Worm (Caenorhabditis elegans) whole organism, young adult: ENCODE results near the gene tre-5.

ENCODE experiments used
- B0035.1 ChIP-seq: sonication (generic microtip); optimal IDR thresholded peaks from 2 replicates; lab custom pipeline; 2016; ENCODE audit warnings: missing genetic modification characterization, mild to moderate bottlenecking, missing compliant biosample characterization, missing genotype, missing genetic modification reagents
- B0336.3 ChIP-seq: fragments of 200-800 bp; sonication (Bioruptor generic); IDR thresholded peaks from 2 replicates; pipeline ENCODE4 v1.3.6; 2022; ENCODE audit warnings: missing genetic modification characterization, missing compliant biosample characterization
- C06A6.2 ChIP-seq: fragments of 200-800 bp; sonication (Bioruptor generic); conservative IDR thresholded peaks from 2 replicates; pipeline ENCODE4 v1.3.6; 2022; ENCODE audit warnings: missing genetic modification characterization, missing compliant biosample characterization
- C17E4.6 ChIP-seq: fragments of 200-800 bp; sonication (Bioruptor generic); IDR thresholded peaks from 2 replicates; pipeline ENCODE4 v1.3.6; 2022; ENCODE audit warnings: missing genetic modification reagents, missing genetic modification characterization, missing compliant biosample characterization
- F23B12.7 ChIP-seq: sonication (generic microtip); optimal IDR thresholded peaks from 2 replicates; lab custom pipeline; 2017; ENCODE audit warnings: missing genetic modification characterization, mild to moderate bottlenecking, missing compliant biosample characterization, antibody characterized with exemption, moderate library complexity; ENCODE audit not compliant: insufficient read depth
- T07F8.4 ChIP-seq: sonication (generic microtip); optimal IDR thresholded peaks from 2 replicates; lab custom pipeline; 2016; ENCODE audit warnings: mild to moderate bottlenecking, missing genetic modification characterization, moderate library complexity, missing compliant biosample characterization
- Y53F4B.3 ChIP-seq: fragments of 200-800 bp; sonication (Bioruptor generic); IDR thresholded peaks from 2 replicates; pipeline ENCODE4 v1.3.6; 2022; ENCODE audit warnings: missing genetic modification reagents, missing genetic modification characterization, missing compliant biosample characterization
- ZK185.1 ChIP-seq: sonication (generic microtip); optimal IDR thresholded peaks from 2 replicates; lab custom pipeline; 2016; ENCODE audit warnings: mild to moderate bottlenecking, missing genetic modification characterization, missing compliant biosample characterization; ENCODE audit not compliant: poor library complexity, severe bottlenecking
- ama-1 ChIP-seq, 3 experiments: fragments of 150-350 bp in 1 of 3; sonication (generic microtip) in 2 of 3; optimal IDR thresholded peaks; 2 replicates each; lab custom pipeline; 2014 to 2018; ENCODE audit warnings: missing biosample characterization in 2 of 3, missing genetic modification characterization in 2 of 3, missing genetic modification reagents in 2 of 3
- atf-7 ChIP-seq: sonication (generic microtip); optimal IDR thresholded peaks from 2 replicates; lab custom pipeline; 2017; ENCODE audit warnings: mild to moderate bottlenecking, missing genetic modification characterization, missing compliant biosample characterization
- ccch-3 ChIP-seq: fragments of 200-800 bp; sonication (Bioruptor generic); optimal IDR thresholded peaks from 2 replicates; lab custom pipeline; 2018; ENCODE audit warnings: mild to moderate bottlenecking, missing genetic modification characterization, missing compliant biosample characterization
- cebp-1 ChIP-seq, 2 experiments: fragments of 200-800 bp in 1 of 2; sonication (Bioruptor generic) in 1 of 2; sonication (generic microtip) in 1 of 2; IDR thresholded peaks in 1 of 2; optimal IDR thresholded peaks in 1 of 2; 2 replicates each; pipeline versions ENCODE4 v1.3.6 to Lab custom; 2017 to 2022; ENCODE audit warnings: missing compliant biosample characterization in 2 of 2, missing genetic modification characterization in 2 of 2, mild to moderate bottlenecking in 1 of 2, missing genetic modification reagents in 1 of 2, moderate library complexity in 1 of 2
- ceh-27 ChIP-seq: fragments of 200-800 bp; sonication (Bioruptor generic); optimal IDR thresholded peaks from 2 replicates; lab custom pipeline; 2018; ENCODE audit warnings: mild to moderate bottlenecking, missing genetic modification characterization, moderate library complexity, missing compliant biosample characterization
- ceh-40 ChIP-seq: fragments of 200-800 bp; sonication (Bioruptor generic); IDR thresholded peaks from 2 replicates; pipeline ENCODE4 v1.3.6; 2022; ENCODE audit warnings: missing genetic modification characterization, missing compliant biosample characterization
- ceh-58 ChIP-seq: fragments of 200-800 bp; sonication (Bioruptor generic); IDR thresholded peaks from 2 replicates; pipeline ENCODE4 v1.3.6; 2022; ENCODE audit warnings: missing genetic modification characterization, missing compliant biosample characterization
- chd-7 ChIP-seq: sonication (generic microtip); optimal IDR thresholded peaks from 2 replicates; lab custom pipeline; 2016; ENCODE audit warnings: mild to moderate bottlenecking, missing genetic modification characterization, moderate library complexity, missing compliant biosample characterization
- dox-1 ChIP-seq: fragments of 200-800 bp; sonication (Bioruptor generic); IDR thresholded peaks from 2 replicates; pipeline ENCODE4 v1.3.6; 2022; ENCODE audit warnings: missing genetic modification reagents, missing genetic modification characterization, missing compliant biosample characterization
- egl-18 ChIP-seq: fragments of 200-800 bp; sonication (Bioruptor generic); IDR thresholded peaks from 2 replicates; pipeline ENCODE4 v1.3.6; 2022; ENCODE audit warnings: missing genetic modification reagents, missing genetic modification characterization, missing compliant biosample characterization
- fkh-3 ChIP-seq: sonication (generic microtip); optimal IDR thresholded peaks from 2 replicates; lab custom pipeline; 2016; ENCODE audit warnings: mild to moderate bottlenecking, missing genetic modification characterization, missing compliant biosample characterization
- hlh-12 ChIP-seq: sonication (generic microtip); optimal IDR thresholded peaks from 2 replicates; lab custom pipeline; 2016; ENCODE audit warnings: missing genetic modification characterization, missing compliant biosample characterization
- hmg-1.2 ChIP-seq: fragments of 200-800 bp; sonication (Bioruptor generic); IDR thresholded peaks from 2 replicates; pipeline ENCODE4 v1.3.6; 2022; ENCODE audit warnings: missing genetic modification reagents, missing genetic modification characterization, missing compliant biosample characterization
- lag-1 ChIP-seq: fragments of 200-800 bp; sonication (Bioruptor generic); IDR thresholded peaks from 2 replicates; pipeline ENCODE4 v1.3.6; 2022; ENCODE audit warnings: missing genetic modification reagents, missing genetic modification characterization, missing compliant biosample characterization
- let-607 ChIP-seq, 2 experiments: fragments of 200-800 bp in 1 of 2; sonication (Bioruptor generic) in 1 of 2; sonication (generic microtip) in 1 of 2; optimal IDR thresholded peaks; 2 replicates each; lab custom pipeline; 2016 to 2018; ENCODE audit warnings: mild to moderate bottlenecking in 2 of 2, missing compliant biosample characterization in 2 of 2, missing genetic modification characterization in 2 of 2, moderate library complexity in 2 of 2, missing genotype in 1 of 2
- lin-26 ChIP-seq: fragments of 200-800 bp; sonication (Bioruptor generic); IDR thresholded peaks from 2 replicates; pipeline ENCODE4 v1.3.6; 2022; ENCODE audit warnings: missing genetic modification reagents, missing genetic modification characterization, missing compliant biosample characterization
- lin-54 ChIP-seq: fragments of 200-800 bp; sonication (Bioruptor generic); optimal IDR thresholded peaks from 2 replicates; lab custom pipeline; 2018; ENCODE audit warnings: mild to moderate bottlenecking, missing genetic modification characterization, missing compliant biosample characterization
- mxl-1 ChIP-seq: sonication (generic microtip); optimal IDR thresholded peaks from 2 replicates; lab custom pipeline; 2016; ENCODE audit warnings: missing genetic modification characterization, missing compliant biosample characterization
- nhr-80 ChIP-seq: sonication (generic microtip); optimal IDR thresholded peaks from 2 replicates; lab custom pipeline; 2016; ENCODE audit warnings: missing genetic modification characterization, missing compliant biosample characterization
- nhr-90 ChIP-seq: sonication (generic microtip); optimal IDR thresholded peaks from 2 replicates; lab custom pipeline; 2016; ENCODE audit warnings: missing genotype, mild to moderate bottlenecking, missing genetic modification characterization, missing compliant biosample characterization
- pha-4 ChIP-seq: fragments of 150-350 bp; sonication (generic microtip); optimal IDR thresholded peaks from 2 replicates; lab custom pipeline; 2014; ENCODE audit warnings: missing biosample characterization, missing genetic modification reagents, missing genetic modification characterization
- rec-8 ChIP-seq, 2 experiments: sonication (generic microtip); optimal IDR thresholded peaks; 2 replicates each; lab custom pipeline; 2016; ENCODE audit warnings: mild to moderate bottlenecking in 2 of 2, missing genetic modification characterization in 2 of 2, missing genetic modification reagents in 2 of 2, missing genotype in 2 of 2, missing biosample characterization in 1 of 2, missing compliant biosample characterization in 1 of 2, moderate library complexity in 1 of 2
- rpc-1 ChIP-seq, 2 experiments: fragments of 150-350 bp in 1 of 2; sonication (generic microtip) in 1 of 2; optimal IDR thresholded peaks; 2 replicates each; lab custom pipeline; 2014 to 2018; ENCODE audit warnings: missing biosample characterization in 1 of 2, missing genetic modification characterization in 1 of 2, missing genetic modification reagents in 1 of 2, missing genotype in 1 of 2
- snpc-3.4 ChIP-seq: sonication (generic microtip); optimal IDR thresholded peaks from 2 replicates; lab custom pipeline; 2017; ENCODE audit warnings: missing genetic modification characterization, mild to moderate bottlenecking, missing compliant biosample characterization, antibody characterized with exemption, moderate library complexity, missing genotype, missing genetic modification reagents
- snpc-4 ChIP-seq, 5 experiments: fragments of 150-350 bp in 1 of 5; sonication (generic microtip) in 4 of 5; optimal IDR thresholded peaks; 2 replicates each; lab custom pipeline; 2014 to 2018; ENCODE audit warnings: missing genetic modification characterization in 5 of 5, missing biosample characterization in 3 of 5, antibody characterized with exemption in 2 of 5, mild to moderate bottlenecking in 2 of 5, missing compliant biosample characterization in 2 of 5, missing genotype in 2 of 5, moderate library complexity in 2 of 5, missing genetic modification reagents in 1 of 5
- somi-1 ChIP-seq: fragments of 200-800 bp; sonication (Bioruptor generic); optimal IDR thresholded peaks from 2 replicates; lab custom pipeline; 2018; ENCODE audit warnings: mild to moderate bottlenecking, missing genetic modification characterization, missing compliant biosample characterization
- tbx-9 ChIP-seq: sonication (generic microtip); optimal IDR thresholded peaks from 2 replicates; lab custom pipeline; 2016; ENCODE audit warnings: borderline replicate concordance, missing genetic modification characterization, inconsistent platforms, missing compliant biosample characterization
- tlf-1 ChIP-seq: fragments of 200-800 bp; sonication (Bioruptor generic); optimal IDR thresholded peaks from 2 replicates; lab custom pipeline; 2018; ENCODE audit warnings: mild to moderate bottlenecking, missing genetic modification characterization, missing compliant biosample characterization
- ztf-18 ChIP-seq: sonication (generic microtip); optimal IDR thresholded peaks from 2 replicates; lab custom pipeline; 2016; ENCODE audit warnings: missing genotype, mild to moderate bottlenecking, missing genetic modification characterization, missing compliant biosample characterization
- ztf-26 ChIP-seq: sonication (generic microtip); optimal IDR thresholded peaks from 2 replicates; lab custom pipeline; 2017; ENCODE audit warnings: missing genetic modification characterization, missing compliant biosample characterization
- ztf-3 ChIP-seq: fragments of 200-800 bp; sonication (Bioruptor generic); optimal IDR thresholded peaks from 2 replicates; lab custom pipeline; 2018; ENCODE audit warnings: mild to moderate bottlenecking, missing genetic modification characterization, missing compliant biosample characterization

Gene tre-5

ce11 chrII:23025-23424 lies 32.1 kb downstream of the tre-5 start, which contains the start of gene sqt-2:
sqt-2 (plus strand) TSS chrII:23325.
- TF ChIP-seq hlh-12 (tag; lab: Kevin White, UChicago) = no peak
- TF ChIP-seq snpc-3.4 (tag; lab: Kevin White, UChicago) = no peak
- no peak for TF ChIP-seq ama-1 (optimal IDR thresholded peaks at IDR 0.05; lab: Kevin White, UChicago)
- no peak for TF ChIP-seq ama-1 (GFP tag; optimal IDR thresholded peaks at IDR 0.05; lab: Kevin White, UChicago)
- no peak for TF ChIP-seq lin-26 (GFP tag; lab: Robert Waterston, UW)

DNA sequence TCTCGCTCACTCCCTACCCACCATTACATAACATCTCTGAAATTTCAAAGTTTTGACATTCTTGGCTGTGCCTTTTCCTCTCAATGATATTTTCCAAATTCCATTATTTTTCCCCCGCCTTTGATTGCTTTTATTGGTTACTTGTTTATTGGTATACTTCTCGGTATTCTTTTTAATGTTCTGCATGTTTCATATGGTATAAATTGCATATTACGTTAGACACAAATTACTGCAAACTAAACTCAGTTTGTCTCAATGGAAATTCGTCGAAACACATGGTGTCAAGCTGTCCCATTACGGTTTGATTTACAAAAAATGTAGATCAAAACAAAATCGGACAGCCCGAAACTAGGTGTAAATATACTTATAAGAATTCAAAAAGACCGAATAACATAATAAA lies 33.2 kb downstream of the tre-5 start:
- TF ChIP-seq mxl-1 (no peak), chd-7 (tag; lab: Kevin White, UChicago) (no peak), rec-8 (tag; optimal IDR thresholded peaks at IDR 0.05; lab: Kevin White, UChicago) (no peak)

DNA sequence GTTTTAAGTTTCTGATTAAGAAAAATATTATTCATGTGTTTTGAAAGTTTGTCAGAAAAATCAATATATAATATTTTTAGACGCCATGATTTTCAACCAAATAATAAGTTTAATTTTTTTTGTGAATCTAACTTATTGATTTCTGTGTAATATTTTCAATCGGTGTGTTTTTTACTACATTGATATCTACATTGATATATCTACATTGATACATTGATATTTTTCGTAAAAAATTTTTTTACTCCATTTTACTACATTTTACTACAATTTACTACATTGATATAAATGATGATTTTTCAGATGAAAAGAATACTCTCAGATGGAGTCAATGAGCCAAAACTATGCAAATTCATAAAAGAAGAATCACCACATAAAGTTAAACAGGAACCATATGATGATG lies 35.9 kb downstream of the tre-5 start, which contains the start of gene gmeb-1:
Gene gmeb-1 (plus strand): TSS at position 301 of the 400 bp plus-strand sequence.
- TF ChIP-seq lin-54 (GFP tag; lab: Kevin White, UChicago) (no peak), B0035.1 (tag; lab: Kevin White, UChicago) (no peak), B0336.3 (GFP tag; lab: Robert Waterston, UW) (no peak)

DNA sequence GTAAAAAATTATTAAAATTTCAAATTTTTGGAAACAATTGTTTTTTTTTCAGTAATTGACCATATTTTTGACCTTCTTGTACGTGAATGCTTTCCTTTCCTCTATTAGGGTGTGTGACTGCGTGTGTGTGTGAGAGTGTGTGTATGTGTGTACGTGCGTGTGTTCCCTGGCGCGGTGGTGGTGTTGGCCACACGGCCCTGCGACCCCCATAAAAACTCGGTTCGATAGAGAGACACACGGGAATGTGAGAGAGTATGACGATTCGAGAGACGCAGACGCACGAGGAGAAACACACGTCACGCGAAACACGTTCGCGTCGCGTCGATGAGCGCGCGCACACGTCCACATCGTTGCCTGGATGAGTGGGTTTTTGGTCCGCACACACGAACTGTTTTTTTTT lies 36.3 kb downstream of the tre-5 start:
- TF ChIP-seq C06A6.2 (GFP tag; lab: Robert Waterston, UW) = 0 out of 2 replicates have a peak, but pooled peaks have one; percentile 36
- peak; percentile 82 for TF ChIP-seq ztf-18 (tag; lab: Kevin White, UChicago)
- peak; percentile 50 for TF ChIP-seq ztf-26 (tag; lab: Kevin White, UChicago)
- peak; percentile 96 for TF ChIP-seq hmg-1.2 (GFP tag; lab: Robert Waterston, UW)
- TF ChIP-seq tbx-9 (tag; lab: Kevin White, UChicago) = no peak
- TF ChIP-seq ZK185.1 = peak; percentile 28
- TF ChIP-seq pha-4 (tag; lab: Kevin White, UChicago) = no peak
- peak; percentile 71 for TF ChIP-seq atf-7 (tag; lab: Kevin White, UChicago)
- TF ChIP-seq nhr-90 (tag; lab: Kevin White, UChicago) = peak; percentile 14
- peak; percentile 16 for TF ChIP-seq ztf-3
- no peak for TF ChIP-seq ceh-58
- TF ChIP-seq lag-1 = no peak
- TF ChIP-seq mxl-1 = no peak
- TF ChIP-seq let-607 (tag; optimal IDR thresholded peaks at IDR 0.05; lab: Kevin White, UChicago) = peak; percentile 89 to 93
- TF ChIP-seq hlh-12 (tag; lab: Kevin White, UChicago) = no peak
- TF ChIP-seq cebp-1 (GFP tag; IDR thresholded peaks at IDR 0.05; lab: Robert Waterston, UW) = peak; percentile 55; the same call in 1 of the 2 replicates
- TF ChIP-seq cebp-1 (tag; optimal IDR thresholded peaks at IDR 0.05; lab: Kevin White, UChicago) = no peak
- peak; percentile 46 for TF ChIP-seq F23B12.7 (tag; lab: Kevin White, UChicago)
- no peak for TF ChIP-seq fkh-3
- TF ChIP-seq ceh-40 = no peak
- no peak for TF ChIP-seq snpc-4 (GFP tag; optimal IDR thresholded peaks at IDR 0.05; lab: Kevin White, UChicago)
- TF ChIP-seq snpc-4 (tag; optimal IDR thresholded peaks at IDR 0.05; lab: Kevin White, UChicago) = peak in 1 of 4 experiments; percentile 40
- no peak for TF ChIP-seq ccch-3 (GFP tag; lab: Kevin White, UChicago)
- TF ChIP-seq T07F8.4 = no peak
- no peak for TF ChIP-seq rec-8 (tag; optimal IDR thresholded peaks at IDR 0.05; lab: Kevin White, UChicago)
- peak; percentile 83 for TF ChIP-seq nhr-80
- no peak for TF ChIP-seq rpc-1 (optimal IDR thresholded peaks at IDR 0.05; lab: Kevin White, UChicago)
- TF ChIP-seq rpc-1 (tag; optimal IDR thresholded peaks at IDR 0.05; lab: Kevin White, UChicago) = no peak
- TF ChIP-seq lin-54 (GFP tag; lab: Kevin White, UChicago) = no peak
- peak; percentile 83 for TF ChIP-seq ceh-27 (GFP tag; lab: Kevin White, UChicago)
- TF ChIP-seq somi-1 (GFP tag; lab: Kevin White, UChicago) = peak; percentile 17
- TF ChIP-seq lin-26 (GFP tag; lab: Robert Waterston, UW) = peak; percentile 65; the same call in 1 of the 2 replicates
- no peak for TF ChIP-seq B0035.1 (tag; lab: Kevin White, UChicago)
- TF ChIP-seq dox-1 (GFP tag; lab: Robert Waterston, UW) = peak; percentile 79
- no peak for TF ChIP-seq tlf-1 (GFP tag; lab: Kevin White, UChicago)
- no peak for TF ChIP-seq egl-18 (GFP tag; lab: Robert Waterston, UW)
- TF ChIP-seq Y53F4B.3 (GFP tag; lab: Robert Waterston, UW) = no peak
- TF ChIP-seq C17E4.6 = no peak
